Fruit fly (Drosophila melanogaster) Kc167 (cell line): ENCODE measurements around the gene aln.

ENCODE experiments used
- Myc ChIP-seq: fragments of >200 bp; optimal IDR thresholded peaks from 2 replicates; lab custom pipeline; 2017; ENCODE audit warnings: missing external identifiers
- h ChIP-seq: fragments of >200 bp; optimal IDR thresholded peaks from 3 replicates; lab custom pipeline; 2018; ENCODE audit warnings: missing external identifiers
- insv ChIP-seq: fragments of >200 bp; optimal IDR thresholded peaks from 3 replicates; lab custom pipeline; 2018; ENCODE audit warnings: missing external identifiers

DNA sequence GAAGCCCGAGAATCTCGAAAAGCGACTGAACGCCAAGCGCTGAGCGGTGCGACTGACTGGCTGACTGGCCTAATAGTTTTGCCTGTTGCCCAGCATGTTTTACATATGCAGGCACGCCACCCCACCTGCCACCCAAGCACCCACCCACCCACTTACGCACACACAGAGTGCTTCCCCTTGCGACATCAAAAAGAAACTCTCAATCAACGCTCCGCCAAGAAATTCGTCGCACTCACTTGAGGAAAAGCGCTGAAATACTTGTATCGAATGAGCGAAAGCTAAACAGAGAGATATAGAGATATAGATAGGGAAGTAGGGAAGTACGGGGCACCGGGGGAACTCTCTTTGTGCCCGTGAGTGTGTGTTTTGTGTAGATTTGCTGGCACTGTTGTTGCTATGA is 6.8 kb downstream of the aln start:
- TF ChIP-seq Myc (lab: Kevin White, UChicago), result no peak
- no peak for TF ChIP-seq h
- TF ChIP-seq insv, result no peak
